Worm (Caenorhabditis elegans) whole organism, L2 larva: ENCODE results near the gene C01G6.3.

Experiments used
- C34F6.9 ChIP-seq: fragments of 150-350 bp; optimal IDR thresholded peaks from 2 replicates; lab custom pipeline; 2014; ENCODE audit warnings: missing biosample characterization, missing genetic modification characterization
- F13H6.1 ChIP-seq: sonication (generic microtip); optimal IDR thresholded peaks from 2 replicates; lab custom pipeline; 2016; ENCODE audit warnings: missing genetic modification characterization, missing compliant biosample characterization
- R02D3.7 ChIP-seq: fragments of 150-350 bp; optimal IDR thresholded peaks from 2 replicates; lab custom pipeline; 2014; ENCODE audit warnings: missing biosample characterization, missing genetic modification characterization
- ZK546.5 ChIP-seq: sonication (generic microtip); optimal IDR thresholded peaks from 2 replicates; lab custom pipeline; 2017; ENCODE audit warnings: missing biosample characterization, missing genetic modification characterization
- aly-2 ChIP-seq: fragments of 150-350 bp; optimal IDR thresholded peaks from 2 replicates; lab custom pipeline; 2014; ENCODE audit warnings: missing biosample characterization, missing genetic modification characterization
- ama-1 ChIP-seq: fragments of 150-350 bp; optimal IDR thresholded peaks from 2 replicates; lab custom pipeline; 2018; ENCODE audit warnings: inconsistent platforms
- blmp-1 ChIP-seq: sonication (generic microtip); optimal IDR thresholded peaks from 2 replicates; lab custom pipeline; 2017; ENCODE audit warnings: missing genetic modification characterization, mild to moderate bottlenecking, missing compliant biosample characterization, antibody characterized with exemption, moderate library complexity; ENCODE audit not compliant: insufficient read depth
- ceh-16 ChIP-seq: fragments of 150-350 bp; optimal IDR thresholded peaks from 2 replicates; lab custom pipeline; 2014; ENCODE audit warnings: missing biosample characterization, missing genetic modification characterization
- ceh-82 ChIP-seq: fragments of 150-350 bp; optimal IDR thresholded peaks from 2 replicates; lab custom pipeline; 2014; ENCODE audit warnings: missing biosample characterization, missing genetic modification characterization
- crh-2 ChIP-seq: sonication (generic microtip); optimal IDR thresholded peaks from 2 replicates; lab custom pipeline; 2017; ENCODE audit warnings: missing biosample characterization, missing genetic modification characterization
- egl-27 ChIP-seq: sonication (generic microtip); optimal IDR thresholded peaks from 3 replicates; lab custom pipeline; 2017; ENCODE audit warnings: missing biosample characterization, missing genetic modification reagents, missing genetic modification characterization
- elt-1 ChIP-seq: fragments of 150-350 bp; optimal IDR thresholded peaks from 2 replicates; lab custom pipeline; 2014; ENCODE audit warnings: missing biosample characterization, missing genetic modification characterization
- elt-3 ChIP-seq: sonication (generic microtip); optimal IDR thresholded peaks from 2 replicates; lab custom pipeline; 2017; ENCODE audit warnings: missing biosample characterization, missing genetic modification characterization
- fos-1 ChIP-seq: fragments of 150-350 bp; optimal IDR thresholded peaks from 2 replicates; lab custom pipeline; 2014; ENCODE audit warnings: missing biosample characterization, missing genetic modification characterization
- lin-11 ChIP-seq: fragments of 150-350 bp; sonication (generic microtip); optimal IDR thresholded peaks from 2 replicates; lab custom pipeline; 2014; ENCODE audit warnings: missing biosample characterization, missing genetic modification characterization, inconsistent platforms, mixed read lengths
- lin-13 ChIP-seq: fragments of 150-350 bp; optimal IDR thresholded peaks from 2 replicates; lab custom pipeline; 2014; ENCODE audit warnings: missing biosample characterization, missing genetic modification reagents, missing genetic modification characterization
- lsy-2 ChIP-seq, 2 experiments: fragments of 150-350 bp in 1 of 2; sonication (generic microtip) in 1 of 2; optimal IDR thresholded peaks; 2 replicates each; lab custom pipeline; 2014 to 2017; ENCODE audit warnings: missing biosample characterization in 2 of 2, missing genetic modification characterization in 2 of 2
- mbf-1 ChIP-seq: sonication (generic microtip); optimal IDR thresholded peaks from 2 replicates; lab custom pipeline; 2017; ENCODE audit warnings: missing biosample characterization, missing genetic modification characterization
- mdl-1 ChIP-seq, 2 experiments: fragments of 150-350 bp in 1 of 2; sonication (generic microtip) in 1 of 2; optimal IDR thresholded peaks; 2 replicates each; lab custom pipeline; 2017; ENCODE audit warnings: missing biosample characterization in 2 of 2, missing genetic modification characterization in 2 of 2
- nhr-10 ChIP-seq: sonication (generic microtip); optimal IDR thresholded peaks from 2 replicates; lab custom pipeline; 2017; ENCODE audit warnings: missing biosample characterization, missing genetic modification characterization
- nhr-11 ChIP-seq: fragments of 150-350 bp; optimal IDR thresholded peaks from 2 replicates; lab custom pipeline; 2014; ENCODE audit warnings: missing biosample characterization, missing genetic modification characterization
- nhr-12 ChIP-seq: fragments of 150-350 bp; optimal IDR thresholded peaks from 2 replicates; lab custom pipeline; 2014; ENCODE audit warnings: missing biosample characterization, missing genetic modification characterization
- nhr-129 ChIP-seq: fragments of 150-350 bp; optimal IDR thresholded peaks from 2 replicates; lab custom pipeline; 2014; ENCODE audit warnings: missing biosample characterization, missing genetic modification characterization
- nhr-23 ChIP-seq: fragments of 150-350 bp; optimal IDR thresholded peaks from 2 replicates; lab custom pipeline; 2014; ENCODE audit warnings: missing biosample characterization, missing genetic modification reagents, missing genetic modification characterization
- nhr-6 ChIP-seq: fragments of 150-350 bp; optimal IDR thresholded peaks from 2 replicates; lab custom pipeline; 2014; ENCODE audit warnings: missing biosample characterization, missing genetic modification characterization
- nhr-77 ChIP-seq: fragments of 150-350 bp; optimal IDR thresholded peaks from 2 replicates; lab custom pipeline; 2014; ENCODE audit warnings: missing biosample characterization, missing genetic modification characterization
- peb-1 ChIP-seq: fragments of 150-350 bp; optimal IDR thresholded peaks from 2 replicates; lab custom pipeline; 2014; ENCODE audit warnings: missing biosample characterization, missing genetic modification characterization
- sem-4 ChIP-seq: fragments of 150-350 bp; optimal IDR thresholded peaks from 2 replicates; lab custom pipeline; 2014; ENCODE audit warnings: missing biosample characterization, missing genetic modification reagents, missing genetic modification characterization
- sma-9 ChIP-seq, 2 experiments: fragments of 150-350 bp in 1 of 2; sonication (generic microtip) in 1 of 2; optimal IDR thresholded peaks; 2 replicates each; lab custom pipeline; 2014 to 2016; ENCODE audit warnings: missing genetic modification characterization in 2 of 2, mild to moderate bottlenecking in 1 of 2, missing biosample characterization in 1 of 2, missing compliant biosample characterization in 1 of 2, missing genetic modification reagents in 1 of 2, moderate library complexity in 1 of 2
- snpc-4 ChIP-seq: fragments of 150-350 bp; optimal IDR thresholded peaks from 2 replicates; lab custom pipeline; 2014; ENCODE audit warnings: missing biosample characterization, missing genetic modification characterization
- zag-1 ChIP-seq: fragments of 150-350 bp; optimal IDR thresholded peaks from 2 replicates; lab custom pipeline; 2014; ENCODE audit warnings: missing biosample characterization, missing genetic modification characterization
- ztf-11 ChIP-seq: sonication (generic microtip); optimal IDR thresholded peaks from 2 replicates; lab custom pipeline; 2017; ENCODE audit warnings: missing biosample characterization, missing genetic modification characterization
- ztf-4 ChIP-seq: fragments of 150-350 bp; optimal IDR thresholded peaks from 2 replicates; lab custom pipeline; 2014; ENCODE audit warnings: missing biosample characterization, missing genetic modification characterization

C01G6.3 gene

DNA sequence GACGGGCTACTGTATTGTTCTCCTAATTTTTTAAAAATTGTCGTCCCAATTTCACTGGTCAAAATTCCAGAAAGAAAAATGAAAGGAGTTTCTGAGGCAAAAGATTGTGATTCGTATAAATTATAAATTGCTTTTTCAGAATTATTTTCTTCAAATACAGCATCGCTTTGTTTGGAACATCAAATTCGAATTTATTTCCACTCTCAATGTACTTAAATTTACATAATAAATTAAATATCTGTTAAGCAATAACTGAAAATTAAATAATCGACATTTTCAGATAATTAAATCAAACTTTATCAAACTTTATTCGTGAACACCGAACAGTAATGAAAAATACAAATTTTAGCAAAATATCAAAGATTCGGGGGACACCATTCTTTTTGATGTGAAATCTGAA is 5.0 kb downstream of the C01G6.3 start:
- TF ChIP-seq zag-1 (tag; lab: Kevin White, UChicago) (no peak), nhr-23 (tag; lab: Kevin White, UChicago) (no peak), F13H6.1 (tag; lab: Kevin White, UChicago) (no peak), elt-1 (tag; lab: Kevin White, UChicago) (no peak), peb-1 (no peak), ceh-82 (tag; lab: Kevin White, UChicago) (no peak), nhr-12 (tag; lab: Kevin White, UChicago) (no peak)

- peak in 1 of 2 experiments; percentile 6 for TF ChIP-seq lsy-2 (tag; optimal IDR thresholded peaks at IDR 0.05; lab: Kevin White, UChicago)
- TF ChIP-seq C34F6.9 (tag; lab: Kevin White, UChicago): no peak
- peak; percentile 8 for TF ChIP-seq crh-2 (tag; lab: Kevin White, UChicago)
Measured at ce11 chrII:9275173-9275572, 5.5 kb downstream of the C01G6.3 start.

ce11 chrII:9277153-9277552 is 7.5 kb downstream of the C01G6.3 start:
- TF ChIP-seq fos-1 (no peak), blmp-1 (tag; lab: Kevin White, UChicago) (no peak), ama-1 (no peak), nhr-12 (tag; lab: Kevin White, UChicago) (no peak), peb-1 (no peak), sem-4 (tag; lab: Kevin White, UChicago) (no peak)

DNA sequence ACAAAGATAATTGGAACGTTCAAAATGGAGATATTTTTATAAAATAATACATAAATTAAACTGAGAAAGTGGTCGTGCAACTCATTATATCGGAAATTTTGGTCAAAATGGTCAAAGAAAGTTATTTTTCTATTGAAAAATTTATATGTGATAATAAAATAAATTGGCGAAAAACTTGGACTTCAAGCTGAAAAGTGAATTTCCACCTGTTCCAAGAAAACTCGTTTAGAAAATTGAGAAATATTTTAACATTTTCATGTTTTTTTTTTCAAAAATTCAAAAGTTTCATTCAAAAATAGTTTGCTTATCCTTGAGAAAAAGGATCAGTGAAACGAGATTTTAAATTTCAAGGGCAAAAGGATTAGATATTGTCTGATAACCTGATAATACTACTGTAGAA is 9.3 kb downstream of the C01G6.3 start:
- no peak for TF ChIP-seq snpc-4 (tag; lab: Kevin White, UChicago)
- TF ChIP-seq ztf-11 (tag; lab: Kevin White, UChicago): no peak
- no peak for TF ChIP-seq nhr-11
- TF ChIP-seq mdl-1 (tag; optimal IDR thresholded peaks at IDR 0.05; lab: Kevin White, UChicago): no peak
- no peak for TF ChIP-seq ceh-16 (tag; lab: Kevin White, UChicago)
- TF ChIP-seq mbf-1 (tag; lab: Kevin White, UChicago): no peak
- no peak for TF ChIP-seq lin-13 (GFP tag; lab: Kevin White, UChicago)
- no peak for TF ChIP-seq nhr-77 (tag; lab: Kevin White, UChicago)
- no peak for TF ChIP-seq nhr-129 (tag; lab: Kevin White, UChicago)
- no peak for TF ChIP-seq ZK546.5 (tag; lab: Kevin White, UChicago)
- TF ChIP-seq nhr-10 (tag; lab: Kevin White, UChicago): no peak

ce11 chrII:9280048-9280772 is 10.5 kb downstream of the C01G6.3 start, which contains the start of gene gldi-3:
TSS of gene gldi-3 (minus strand) at chrII:9280098.
- TF ChIP-seq lsy-2 (tag; optimal IDR thresholded peaks at IDR 0.05; lab: Kevin White, UChicago) (peak in 1 of 2 experiments; percentile 23), nhr-12 (tag; lab: Kevin White, UChicago) (no peak), nhr-6 (tag; lab: Kevin White, UChicago) (no peak), lin-11 (tag; lab: Kevin White, UChicago) (no peak), nhr-10 (tag; lab: Kevin White, UChicago) (no peak), R02D3.7 (tag; lab: Kevin White, UChicago) (no peak), nhr-77 (tag; lab: Kevin White, UChicago) (no peak), egl-27 (tag; lab: Kevin White, UChicago) (no peak), F13H6.1 (tag; lab: Kevin White, UChicago) (no peak), aly-2 (tag; lab: Kevin White, UChicago) (no peak), ztf-4 (tag; lab: Kevin White, UChicago) (peak; percentile 16), fos-1 (peak; percentile 48), ZK546.5 (tag; lab: Kevin White, UChicago) (no peak), elt-3 (no peak), snpc-4 (tag; lab: Kevin White, UChicago) (no peak)

DNA sequence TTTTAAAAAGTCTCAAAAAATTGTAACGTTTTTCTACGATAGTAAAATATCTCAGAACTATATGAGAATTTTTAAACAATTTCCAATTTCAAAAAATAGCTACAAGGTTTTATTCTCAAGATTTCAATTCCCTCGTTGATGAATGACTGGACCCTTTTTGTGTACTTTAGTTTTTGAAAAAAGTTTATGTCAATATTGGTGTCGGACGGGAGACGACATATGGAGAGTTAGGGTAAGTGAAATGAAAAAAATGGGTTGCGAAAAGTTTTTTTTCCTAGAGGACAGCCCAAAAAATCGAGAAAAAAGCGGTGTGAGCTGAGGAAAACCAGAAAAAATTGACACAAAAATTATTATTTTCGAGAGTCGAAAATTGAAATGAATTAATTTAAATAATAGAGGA is 11.2 kb downstream of the C01G6.3 start:
- no peak for TF ChIP-seq ztf-11 (tag; lab: Kevin White, UChicago)
- peak; percentile 3 for TF ChIP-seq sma-9 (GFP tag; optimal IDR thresholded peaks at IDR 0.05; lab: Kevin White, UChicago)
- no peak for TF ChIP-seq sma-9 (tag; optimal IDR thresholded peaks at IDR 0.05; lab: Kevin White, UChicago)
